Fruit fly (Drosophila melanogaster) whole organism, embryonic: Measurements from ENCODE around the gene stet.
A peak's percentile ranks its signal among the peaks of the same experiment; 100 is the strongest.

ENCODE experiments used
- Atf-2 ChIP-seq: fragments of 200-800 bp; sonication (Bioruptor generic); optimal IDR thresholded peaks from 2 replicates; lab custom pipeline; 2016; ENCODE audit warnings: missing biosample characterization, missing genetic modification characterization
- CG10543 ChIP-seq: fragments of 200-800 bp; sonication (Bioruptor generic); optimal IDR thresholded peaks from 3 replicates; lab custom pipeline; 2017; ENCODE audit warnings: missing biosample characterization, mild to moderate bottlenecking, missing genetic modification characterization, moderate library complexity
- CG11456 ChIP-seq: fragments of 200-800 bp; sonication (Bioruptor generic); IDR thresholded peaks from 3 replicates; pipeline ENCODE4 v1.3.6; 2022; ENCODE audit warnings: missing biosample characterization, missing genetic modification characterization
- CG12104 ChIP-seq: fragments of 200-800 bp; sonication (Bioruptor generic); optimal IDR thresholded peaks from 3 replicates; lab custom pipeline; 2016; ENCODE audit warnings: missing biosample characterization, missing genetic modification characterization
- CG14965 ChIP-seq: fragments of 200-800 bp; sonication (Bioruptor generic); optimal IDR thresholded peaks from 2 replicates; lab custom pipeline; 2016; ENCODE audit warnings: missing biosample characterization, missing genetic modification characterization, borderline replicate concordance
- CG15011 ChIP-seq: fragments of 200-800 bp; sonication (Bioruptor generic); optimal IDR thresholded peaks from 3 replicates; lab custom pipeline; 2018; ENCODE audit warnings: missing biosample characterization, mild to moderate bottlenecking, missing genetic modification characterization
- CG1529 ChIP-seq: fragments of 200-800 bp; sonication (Bioruptor generic); optimal IDR thresholded peaks from 3 replicates; lab custom pipeline; 2018; ENCODE audit warnings: missing biosample characterization, missing genetic modification characterization
- CG1647 ChIP-seq: fragments of 200-800 bp; sonication (Bioruptor generic); optimal IDR thresholded peaks from 3 replicates; lab custom pipeline; 2016; ENCODE audit warnings: missing biosample characterization, missing genetic modification characterization
- CG16813 ChIP-seq: fragments of 200-800 bp; sonication (Bioruptor generic); IDR thresholded peaks from 3 replicates; pipeline ENCODE4 v1.3.6; 2022; ENCODE audit warnings: missing biosample characterization, missing genetic modification characterization; ENCODE audit not compliant: partially characterized antibody
- CG17568 ChIP-seq: fragments of 200-800 bp; sonication (Bioruptor generic); optimal IDR thresholded peaks from 2 replicates; lab custom pipeline; 2018; ENCODE audit warnings: missing biosample characterization, mild to moderate bottlenecking, missing genetic modification characterization, moderate library complexity
- CG17912 ChIP-seq: fragments of 200-800 bp; sonication (Bioruptor generic); optimal IDR thresholded peaks from 2 replicates; lab custom pipeline; 2018; ENCODE audit warnings: missing biosample characterization, mild to moderate bottlenecking, missing genetic modification characterization
- CG18262 ChIP-seq: fragments of 200-800 bp; optimal IDR thresholded peaks from 3 replicates; lab custom pipeline; 2019; ENCODE audit warnings: missing biosample characterization, mild to moderate bottlenecking, missing genetic modification characterization, moderate library complexity
- CG2889 ChIP-seq: fragments of 200-800 bp; sonication (Bioruptor generic); IDR thresholded peaks from 3 replicates; pipeline ENCODE4 v1.3.6; 2022; ENCODE audit warnings: missing biosample characterization, missing genetic modification characterization
- CG3995 ChIP-seq: fragments of 200-800 bp; sonication (Bioruptor generic); optimal IDR thresholded peaks from 3 replicates; lab custom pipeline; 2016; ENCODE audit warnings: missing biosample characterization, missing genetic modification characterization
- CG8089 ChIP-seq: fragments of 200-800 bp; sonication (Bioruptor generic); optimal IDR thresholded peaks from 3 replicates; lab custom pipeline; 2016; ENCODE audit warnings: missing biosample characterization, missing genetic modification characterization
- CHES-1-like ChIP-seq: fragments of 200-800 bp; sonication (Bioruptor generic); optimal IDR thresholded peaks from 2 replicates; lab custom pipeline; 2016; ENCODE audit warnings: missing biosample characterization, missing genetic modification characterization
- Ets65A ChIP-seq: fragments of 200-800 bp; sonication (Bioruptor generic); peaks from one replicate; lab custom pipeline; 2016; ENCODE audit warnings: missing biosample characterization, missing genetic modification characterization
- GATAe ChIP-seq: fragments of 200-800 bp; sonication (Bioruptor generic); conservative IDR thresholded peaks from 2 replicates; pipeline ENCODE4 v1.3.6; 2022; ENCODE audit warnings: missing biosample characterization, missing genetic modification characterization
- Hr78 ChIP-seq, 2 experiments: fragments of 200-800 bp in 1 of 2; fragments of >200 bp in 1 of 2; sonication (Bioruptor generic) in 1 of 2; optimal IDR thresholded peaks; 2 replicates each; lab custom pipeline; 2017 to 2019; ENCODE audit warnings: missing biosample characterization in 2 of 2, missing genetic modification characterization in 2 of 2, mild to moderate bottlenecking in 1 of 2, moderate library complexity in 1 of 2
- Lpt ChIP-seq: fragments of >200 bp; optimal IDR thresholded peaks from 2 replicates; lab custom pipeline; 2018; ENCODE audit warnings: missing biosample characterization, missing genetic modification characterization
- Med ChIP-seq: fragments of 200-800 bp; sonication (Bioruptor generic); peaks from one replicate; lab custom pipeline; 2016; ENCODE audit warnings: missing biosample characterization, missing genetic modification characterization, mild to moderate bottlenecking, inconsistent platforms, moderate library complexity
- Ptx1 ChIP-seq: fragments of 200-800 bp; sonication (Bioruptor generic); IDR thresholded peaks from 2 replicates; pipeline ENCODE4 v1.3.6; 2022; ENCODE audit warnings: missing biosample characterization, missing genetic modification characterization
- TFAM ChIP-seq: fragments of 200-800 bp; sonication (Bioruptor generic); optimal IDR thresholded peaks from 2 replicates; lab custom pipeline; 2017; ENCODE audit warnings: missing biosample characterization, missing genetic modification characterization, inconsistent platforms
- Usf ChIP-seq: fragments of 200-800 bp; sonication (Bioruptor generic); optimal IDR thresholded peaks from 2 replicates; lab custom pipeline; 2017; ENCODE audit warnings: missing genotype, missing biosample characterization, missing genetic modification characterization
- ab ChIP-seq: fragments of 200-800 bp; sonication (Bioruptor generic); optimal IDR thresholded peaks from 2 replicates; lab custom pipeline; 2016; ENCODE audit warnings: missing biosample characterization, missing genetic modification characterization
- cas ChIP-seq: fragments of 200-800 bp; sonication (Bioruptor generic); IDR thresholded peaks from 2 replicates; pipeline ENCODE4 v1.3.6; 2022; ENCODE audit warnings: missing biosample characterization, missing genetic modification characterization
- cato ChIP-seq: fragments of 200-800 bp; sonication (Bioruptor generic); optimal IDR thresholded peaks from 2 replicates; lab custom pipeline; 2016; ENCODE audit warnings: missing biosample characterization, missing genetic modification characterization, borderline replicate concordance
- caup ChIP-seq: fragments of 200-800 bp; sonication (Bioruptor generic); optimal IDR thresholded peaks from 3 replicates; lab custom pipeline; 2017; ENCODE audit warnings: missing biosample characterization, mild to moderate bottlenecking, missing genetic modification characterization, moderate library complexity; ENCODE audit not compliant: severe bottlenecking
- dpn ChIP-seq, 2 experiments: fragments of 200-800 bp; sonication (Bioruptor generic); optimal IDR thresholded peaks; 3 replicates each; lab custom pipeline; 2016; ENCODE audit warnings: missing biosample characterization in 2 of 2, missing genetic modification characterization in 2 of 2
- emc ChIP-seq: fragments of 200-800 bp; sonication (Bioruptor generic); optimal IDR thresholded peaks from 2 replicates; lab custom pipeline; 2016; ENCODE audit warnings: missing biosample characterization, missing genetic modification characterization
- gfzf ChIP-seq: fragments of 200-800 bp; sonication (Bioruptor generic); optimal IDR thresholded peaks from 2 replicates; lab custom pipeline; 2016; ENCODE audit warnings: missing biosample characterization, mild to moderate bottlenecking, missing genetic modification characterization, moderate library complexity
- her ChIP-seq: fragments of 200-800 bp; sonication (Bioruptor generic); optimal IDR thresholded peaks from 2 replicates; lab custom pipeline; 2016; ENCODE audit warnings: missing biosample characterization, missing genetic modification characterization
- inv ChIP-seq: fragments of 200-800 bp; sonication (Bioruptor generic); IDR thresholded peaks from 2 replicates; pipeline ENCODE4 v1.3.6; 2022; ENCODE audit warnings: missing biosample characterization, missing genetic modification characterization; ENCODE audit not compliant: partially characterized antibody
- kah ChIP-seq: fragments of 200-800 bp; sonication (Bioruptor generic); optimal IDR thresholded peaks from 2 replicates; lab custom pipeline; 2018; ENCODE audit warnings: missing biosample characterization, mild to moderate bottlenecking, missing genetic modification characterization
- lilli ChIP-seq: fragments of 200-800 bp; sonication (Bioruptor generic); optimal IDR thresholded peaks from 3 replicates; lab custom pipeline; 2016; ENCODE audit warnings: missing biosample characterization, missing genetic modification characterization
- nerfin-2 ChIP-seq: fragments of 200-800 bp; sonication (Bioruptor generic); IDR thresholded peaks from 2 replicates; pipeline ENCODE4 v1.3.6; 2022; ENCODE audit warnings: missing biosample characterization, missing genetic modification characterization; ENCODE audit not compliant: partially characterized antibody
- odd ChIP-seq: fragments of 200-800 bp; sonication (Bioruptor generic); optimal IDR thresholded peaks from 2 replicates; lab custom pipeline; 2017; ENCODE audit warnings: missing biosample characterization, mild to moderate bottlenecking, missing genetic modification characterization
- org-1 ChIP-seq: fragments of 200-800 bp; sonication (Bioruptor generic); optimal IDR thresholded peaks from 2 replicates; lab custom pipeline; 2017; ENCODE audit warnings: missing biosample characterization, missing genetic modification characterization
- pb ChIP-seq: fragments of 200-800 bp; sonication (Bioruptor generic); optimal IDR thresholded peaks from 3 replicates; lab custom pipeline; 2016; ENCODE audit warnings: missing biosample characterization, missing genetic modification characterization
- pho ChIP-seq: fragments of 200-800 bp; sonication (Bioruptor generic); optimal IDR thresholded peaks from 2 replicates; lab custom pipeline; 2016; ENCODE audit warnings: missing biosample characterization, missing genetic modification characterization
- pros ChIP-seq: fragments of 200-800 bp; sonication (Bioruptor generic); optimal IDR thresholded peaks from 3 replicates; lab custom pipeline; 2019; ENCODE audit warnings: missing biosample characterization, mild to moderate bottlenecking, missing genetic modification characterization, moderate library complexity
- rib ChIP-seq: fragments of 200-800 bp; sonication (Bioruptor generic); IDR thresholded peaks from 2 replicates; pipeline ENCODE4 v1.3.6; 2022; ENCODE audit warnings: missing biosample characterization, missing genetic modification characterization
- row ChIP-seq: fragments of 200-800 bp; sonication (Bioruptor generic); IDR thresholded peaks from 3 replicates; pipeline ENCODE4 v1.3.6; 2022; ENCODE audit warnings: missing biosample characterization, missing genetic modification characterization
- sc ChIP-seq, 3 experiments: fragments of >200 bp in 2 of 3; fragments of 200-800 bp in 1 of 3; sonication (Bioruptor generic) in 1 of 3; optimal IDR thresholded peaks; 2 replicates in 2 of 3; 3 replicates in 1 of 3; lab custom pipeline; 2017; ENCODE audit warnings: mild to moderate bottlenecking in 1 of 3, missing biosample characterization in 1 of 3, missing genetic modification characterization in 1 of 3, missing genetic modification reagents in 1 of 3
- scrt ChIP-seq: fragments of 200-800 bp; sonication (Bioruptor generic); optimal IDR thresholded peaks from 2 replicates; lab custom pipeline; 2018; ENCODE audit warnings: missing biosample characterization, mild to moderate bottlenecking, missing genetic modification characterization, moderate library complexity
- sd ChIP-seq: fragments of 200-800 bp; sonication (Bioruptor generic); optimal IDR thresholded peaks from 3 replicates; lab custom pipeline; 2018; ENCODE audit warnings: missing biosample characterization, mild to moderate bottlenecking, missing genetic modification characterization, moderate library complexity
- sens ChIP-seq: fragments of 200-800 bp; sonication (Bioruptor generic); peaks from one replicate; lab custom pipeline; 2016; ENCODE audit warnings: missing biosample characterization, missing genetic modification characterization
- sr ChIP-seq: fragments of 200-800 bp; sonication (Bioruptor generic); IDR thresholded peaks from 3 replicates; pipeline ENCODE4 v1.3.6; 2022; ENCODE audit warnings: missing biosample characterization, missing genetic modification characterization
- stc ChIP-seq: fragments of 200-800 bp; sonication (Bioruptor generic); IDR thresholded peaks from 2 replicates; pipeline ENCODE4 v1.3.6; 2022; ENCODE audit warnings: missing biosample characterization, missing genetic modification characterization
- trem ChIP-seq: fragments of 200-800 bp; optimal IDR thresholded peaks from 3 replicates; lab custom pipeline; 2019; ENCODE audit warnings: missing biosample characterization, mild to moderate bottlenecking, missing genetic modification characterization, moderate library complexity
- wor ChIP-seq: fragments of 200-800 bp; sonication (Bioruptor generic); IDR thresholded peaks from 2 replicates; pipeline ENCODE4 v1.3.6; 2022; ENCODE audit warnings: missing biosample characterization, missing genetic modification characterization

stet gene

DNA sequence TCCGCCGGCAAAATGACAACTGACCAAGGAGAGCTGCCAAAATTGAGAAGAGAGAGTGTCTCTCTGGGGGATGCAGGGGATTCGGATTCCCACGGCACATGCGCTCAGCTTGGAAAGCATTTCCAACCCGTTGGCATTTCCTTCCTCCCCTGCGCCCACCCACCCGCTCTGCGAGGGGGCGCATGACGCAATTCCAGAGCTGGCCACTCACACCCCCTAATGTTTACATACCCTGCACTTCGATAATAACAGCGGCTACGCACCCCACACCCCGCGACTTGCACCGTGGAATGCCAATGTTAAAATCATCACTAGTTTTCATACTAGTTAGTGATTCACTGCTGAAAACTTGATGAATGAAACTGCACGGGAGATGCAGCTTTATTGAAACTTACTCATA is at the start of gene stet (continued):
- TF ChIP-seq trem (no peak), sens (GFP tag; lab: Kevin White, UChicago) (no peak), emc (GFP tag; lab: Kevin White, UChicago) (no peak), pros (GFP tag; lab: Kevin White, UChicago) (no peak), scrt (no peak), gfzf (GFP tag; lab: Kevin White, UChicago) (no peak), odd (GFP tag; lab: Kevin White, UChicago) (no peak), cato (GFP tag; lab: Kevin White, UChicago) (no peak), CG12104 (GFP tag; lab: Kevin White, UChicago) (no peak), pb (GFP tag; lab: Kevin White, UChicago) (no peak), row (peak; percentile 25; the same call in 1 of the 3 replicates), sd (peak; percentile 68), sc (optimal IDR thresholded peaks at IDR 0.05; lab: Kevin White, UChicago) (no peak), sc (GFP tag; optimal IDR thresholded peaks at IDR 0.05; lab: Kevin White, UChicago) (no peak), CG3995 (GFP tag; lab: Kevin White, UChicago) (no peak), kah (no peak), CG16813 (GFP tag; lab: Robert Waterston, UW) (no peak), CHES-1-like (GFP tag; lab: Kevin White, UChicago) (no peak), stc (GFP tag; lab: Robert Waterston, UW) (no peak), CG17568 (no peak), Med (peak; percentile 52), sr (GFP tag; lab: Robert Waterston, UW) (no peak), Lpt (GFP tag; lab: Kevin White, UChicago) (no peak), Hr78 (GFP tag; optimal IDR thresholded peaks at IDR 0.05; lab: Kevin White, UChicago) (no peak), CG17912 (GFP tag; lab: Kevin White, UChicago) (no peak), pho (GFP tag; lab: Kevin White, UChicago) (no peak), CG8089 (no peak), CG14965 (GFP tag; lab: Kevin White, UChicago) (no peak), CG1647 (no peak), CG18262 (tag; lab: Kevin White, UChicago) (no peak), Ets65A (no peak), CG11456 (GFP tag; lab: Robert Waterston, UW) (peak; percentile 27; the same call in 1 of the 3 replicates), Ptx1 (no peak), CG2889 (GFP tag; lab: Robert Waterston, UW) (no peak), GATAe (no peak), her (GFP tag; lab: Kevin White, UChicago) (no peak), cas (no peak), lilli (GFP tag; lab: Kevin White, UChicago) (no peak), CG15011 (GFP tag; lab: Kevin White, UChicago) (no peak), Usf (GFP tag; lab: Kevin White, UChicago) (no peak), ab (no peak), TFAM (GFP tag; lab: Kevin White, UChicago) (no peak), inv (GFP tag; lab: Robert Waterston, UW) (no peak), CG1529 (no peak), nerfin-2 (no peak), caup (GFP tag; lab: Kevin White, UChicago) (no peak), dpn (GFP tag; optimal IDR thresholded peaks at IDR 0.05; lab: Kevin White, UChicago) (no peak), org-1 (no peak), rib (GFP tag; lab: Robert Waterston, UW) (no peak), Atf-2 (GFP tag; lab: Kevin White, UChicago) (no peak), wor (no peak), CG10543 (GFP tag; lab: Kevin White, UChicago) (peak; percentile 44)
